Fruit fly (Drosophila melanogaster) whole organism: ENCODE data around the gene CG9632.

ENCODE experiments used
- psq ChIP-seq: fragments of >200 bp; optimal IDR thresholded peaks from 2 replicates; lab custom pipeline; 2017
- usp ChIP-seq: fragments of >200 bp; optimal IDR thresholded peaks from 2 replicates; lab custom pipeline; 2017; ENCODE audit warnings: missing biosample characterization, missing genetic modification characterization, mixed read lengths

dm6 chr3R:15825521-15825920 is 34.5 kb upstream of the CG9632 start, which contains the start of gene CG4576:
- TF ChIP-seq psq (lab: Kevin White, UChicago), result no peak
- no peak for TF ChIP-seq usp (GFP tag; lab: Kevin White, UChicago)
